Fruit fly (Drosophila melanogaster) whole organism, prepupa: ENCODE measurements around the gene CG4815.
A peak's percentile ranks its signal among the peaks of the same experiment; 100 is the strongest.

ENCODE experiments used
- CG11294 ChIP-seq: fragments of 200-800 bp; sonication (Bioruptor generic); IDR thresholded peaks from 2 replicates; pipeline ENCODE4 v1.3.6; 2022; ENCODE audit warnings: missing biosample characterization, missing genetic modification characterization
- CG11762 ChIP-seq: fragments of 200-800 bp; sonication (Bioruptor generic); optimal IDR thresholded peaks from 3 replicates; lab custom pipeline; 2016; ENCODE audit warnings: missing biosample characterization, missing genetic modification characterization; ENCODE audit not compliant: insufficient read depth
- CG15336 ChIP-seq: fragments of 200-800 bp; sonication (Bioruptor generic); IDR thresholded peaks from 2 replicates; pipeline ENCODE4 v1.3.6; 2022; ENCODE audit warnings: missing biosample characterization, missing genetic modification characterization
- CG3032 ChIP-seq: fragments of 200-800 bp; optimal IDR thresholded peaks from 2 replicates; lab custom pipeline; 2019; ENCODE audit warnings: missing biosample characterization, mild to moderate bottlenecking, missing genetic modification characterization, moderate library complexity
- CG31627 ChIP-seq: fragments of 200-800 bp; sonication (Bioruptor generic); optimal IDR thresholded peaks from 3 replicates; lab custom pipeline; 2016; ENCODE audit warnings: missing biosample characterization, missing genetic modification characterization
- CG34406 ChIP-seq: fragments of 200-800 bp; sonication (Bioruptor generic); optimal IDR thresholded peaks from 3 replicates; lab custom pipeline; 2016; ENCODE audit warnings: missing biosample characterization, missing genetic modification characterization
- CG3919 ChIP-seq: fragments of 200-800 bp; sonication (Bioruptor generic); optimal IDR thresholded peaks from 3 replicates; lab custom pipeline; 2016; ENCODE audit warnings: missing biosample characterization, missing genetic modification characterization
- CG6163 ChIP-seq: fragments of 200-800 bp; sonication (Bioruptor generic); IDR thresholded peaks from 3 replicates; pipeline ENCODE4 v1.3.6; 2022; ENCODE audit warnings: missing biosample characterization, missing genetic modification characterization
- CG6276 ChIP-seq: fragments of 200-800 bp; sonication (Bioruptor generic); optimal IDR thresholded peaks from 2 replicates; lab custom pipeline; 2017; ENCODE audit warnings: missing biosample characterization, mild to moderate bottlenecking, missing genetic modification characterization
- CG6792 ChIP-seq: fragments of 200-800 bp; sonication (Bioruptor generic); optimal IDR thresholded peaks from 3 replicates; lab custom pipeline; 2016; ENCODE audit warnings: missing biosample characterization, missing genetic modification characterization
- CG8119 ChIP-seq: fragments of 200-800 bp; sonication (Bioruptor generic); IDR thresholded peaks from 3 replicates; pipeline ENCODE4 v1.3.6; 2022; ENCODE audit warnings: missing biosample characterization, missing genetic modification characterization
- CG8632 ChIP-seq: fragments of 200-800 bp; sonication (Bioruptor generic); optimal IDR thresholded peaks from 3 replicates; lab custom pipeline; 2016; ENCODE audit warnings: missing biosample characterization, missing genetic modification characterization
- Eip75B ChIP-seq: fragments of 200-800 bp; sonication (Bioruptor generic); optimal IDR thresholded peaks from 3 replicates; lab custom pipeline; 2016; ENCODE audit warnings: missing biosample characterization, missing genetic modification characterization
- Eip78C ChIP-seq: fragments of 200-800 bp; sonication (Bioruptor generic); peaks from one replicate; lab custom pipeline; 2016; ENCODE audit warnings: missing biosample characterization, missing genetic modification characterization
- Ets21C ChIP-seq: fragments of 200-800 bp; sonication (Bioruptor generic); optimal IDR thresholded peaks from 3 replicates; lab custom pipeline; 2016; ENCODE audit warnings: missing biosample characterization, missing genetic modification characterization
- Ets96B ChIP-seq: fragments of 200-800 bp; optimal IDR thresholded peaks from 2 replicates; lab custom pipeline; 2019; ENCODE audit warnings: missing biosample characterization, mild to moderate bottlenecking, missing genetic modification characterization, moderate library complexity
- Gug ChIP-seq: fragments of 200-800 bp; sonication (Bioruptor generic); IDR thresholded peaks from 2 replicates; pipeline ENCODE4 v1.3.6; 2022; ENCODE audit warnings: missing biosample characterization, missing genetic modification characterization
- Hr38 ChIP-seq: sonication (Bioruptor generic); optimal IDR thresholded peaks from 2 replicates; lab custom pipeline; 2016; ENCODE audit warnings: missing biosample characterization, missing genetic modification characterization
- Lpt ChIP-seq: fragments of 200-800 bp; sonication (Bioruptor generic); optimal IDR thresholded peaks from 3 replicates; lab custom pipeline; 2016; ENCODE audit warnings: missing biosample characterization, missing genetic modification characterization
- Met ChIP-seq: fragments of 200-800 bp; sonication (Bioruptor generic); optimal IDR thresholded peaks from 3 replicates; lab custom pipeline; 2016; ENCODE audit warnings: missing biosample characterization, missing genetic modification characterization
- OdsH ChIP-seq: fragments of 200-800 bp; sonication (Bioruptor generic); optimal IDR thresholded peaks from 3 replicates; lab custom pipeline; 2016; ENCODE audit warnings: missing biosample characterization, missing genetic modification characterization
- Smox ChIP-seq: fragments of 200-800 bp; sonication (Bioruptor generic); optimal IDR thresholded peaks from 3 replicates; lab custom pipeline; 2016; ENCODE audit warnings: missing biosample characterization, missing genetic modification characterization
- Sox102F ChIP-seq: fragments of 200-800 bp; sonication (Bioruptor generic); optimal IDR thresholded peaks from 2 replicates; lab custom pipeline; 2016; ENCODE audit warnings: missing biosample characterization, mild to moderate bottlenecking, missing genetic modification characterization
- Sox14 ChIP-seq: fragments of 200-800 bp; sonication (Bioruptor generic); optimal IDR thresholded peaks from 3 replicates; lab custom pipeline; 2016; ENCODE audit warnings: missing biosample characterization, missing genetic modification characterization
- Sox15 ChIP-seq: fragments of 200-800 bp; sonication (Bioruptor generic); optimal IDR thresholded peaks from 3 replicates; lab custom pipeline; 2016; ENCODE audit warnings: missing biosample characterization, missing genetic modification characterization
- achi ChIP-seq: fragments of 200-800 bp; sonication (Bioruptor generic); optimal IDR thresholded peaks from 3 replicates; lab custom pipeline; 2016; ENCODE audit warnings: missing biosample characterization, missing genetic modification characterization
- acj6 ChIP-seq: fragments of 200-800 bp; sonication (Bioruptor generic); optimal IDR thresholded peaks from 3 replicates; lab custom pipeline; 2016; ENCODE audit warnings: missing biosample characterization, missing genetic modification characterization
- cyc ChIP-seq: fragments of 200-800 bp; sonication (Bioruptor generic); optimal IDR thresholded peaks from 3 replicates; lab custom pipeline; 2016; ENCODE audit warnings: missing biosample characterization, missing genetic modification characterization
- dsx ChIP-seq: fragments of 200-800 bp; optimal IDR thresholded peaks from 3 replicates; lab custom pipeline; 2019; ENCODE audit warnings: missing biosample characterization, mild to moderate bottlenecking, missing genetic modification characterization, moderate library complexity; ENCODE audit not compliant: poor library complexity, severe bottlenecking
- eg ChIP-seq: fragments of 200-800 bp; sonication (Bioruptor generic); IDR thresholded peaks from 3 replicates; pipeline ENCODE4 v1.3.6; 2022; ENCODE audit warnings: missing biosample characterization, missing genetic modification characterization
- fd59A ChIP-seq: fragments of 200-800 bp; sonication (Bioruptor generic); optimal IDR thresholded peaks from 2 replicates; lab custom pipeline; 2017; ENCODE audit warnings: missing biosample characterization, mild to moderate bottlenecking, missing genetic modification characterization, missing genetic modification reagents
- fd85E ChIP-seq: fragments of 200-800 bp; sonication (Bioruptor generic); optimal IDR thresholded peaks from 3 replicates; lab custom pipeline; 2016; ENCODE audit warnings: missing biosample characterization, missing genetic modification characterization
- fkh ChIP-seq: fragments of 200-800 bp; sonication (Bioruptor generic); optimal IDR thresholded peaks from 3 replicates; lab custom pipeline; 2017; ENCODE audit warnings: missing biosample characterization, mild to moderate bottlenecking, missing genetic modification characterization, moderate library complexity
- lz ChIP-seq: fragments of 200-800 bp; sonication (Bioruptor generic); optimal IDR thresholded peaks from 3 replicates; lab custom pipeline; 2016; ENCODE audit warnings: missing biosample characterization, missing genetic modification characterization
- pdm3 ChIP-seq: fragments of 200-800 bp; sonication (Bioruptor generic); optimal IDR thresholded peaks from 3 replicates; lab custom pipeline; 2016; ENCODE audit warnings: missing biosample characterization, missing genetic modification characterization
- salr ChIP-seq, 2 experiments: fragments of 200-800 bp; sonication (Bioruptor generic); optimal IDR thresholded peaks; 3 replicates each; lab custom pipeline; 2016 to 2018; ENCODE audit warnings: missing biosample characterization in 2 of 2, missing genetic modification characterization in 2 of 2, mild to moderate bottlenecking in 1 of 2
- svp ChIP-seq: fragments of 200-800 bp; sonication (Bioruptor generic); peaks from one replicate; lab custom pipeline; 2016; ENCODE audit warnings: missing biosample characterization, missing genetic modification characterization
- topi ChIP-seq: fragments of 200-800 bp; sonication (Bioruptor generic); optimal IDR thresholded peaks from 3 replicates; lab custom pipeline; 2016; ENCODE audit warnings: missing biosample characterization, missing genetic modification characterization
- vri ChIP-seq: fragments of 200-800 bp; sonication (Bioruptor generic); optimal IDR thresholded peaks from 3 replicates; lab custom pipeline; 2016; ENCODE audit warnings: missing biosample characterization, mild to moderate bottlenecking, missing genetic modification characterization

Gene CG4815

DNA sequence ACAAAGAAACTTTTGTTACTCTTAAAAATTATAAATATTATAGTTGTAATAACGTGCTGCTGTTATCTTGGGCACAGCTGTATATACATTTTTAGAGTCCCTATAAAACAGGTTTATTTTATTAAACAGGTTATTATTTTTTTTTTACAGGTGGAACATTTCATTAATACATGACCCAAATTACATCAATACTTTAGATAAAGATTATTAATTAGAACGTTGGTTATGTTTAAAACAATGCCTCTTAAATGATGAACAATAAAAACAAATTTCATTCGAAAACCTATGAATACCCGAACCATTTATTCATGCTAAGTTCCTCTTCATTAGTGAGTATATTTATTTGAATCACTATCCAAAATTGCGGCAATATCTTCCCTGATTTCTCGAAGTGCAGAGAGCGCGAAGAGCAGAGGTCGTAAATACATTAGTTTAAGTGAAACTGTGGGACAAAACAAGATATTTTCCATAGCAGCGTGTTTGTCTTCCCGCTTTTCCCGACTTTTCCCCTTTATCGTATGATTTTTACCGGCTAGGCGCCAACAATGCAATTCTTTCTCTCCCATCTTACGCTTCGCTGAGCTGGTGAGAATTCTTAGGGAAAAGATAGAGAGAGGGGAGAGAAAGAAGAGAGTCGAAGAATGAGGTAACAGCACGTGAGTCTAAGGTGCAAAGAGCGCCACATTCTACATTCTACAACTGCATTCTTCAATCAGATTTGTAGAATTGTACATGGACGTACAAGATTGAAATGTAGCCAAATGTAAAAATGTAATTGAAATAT, 1.7 kb downstream of the CG4815 start (continued):
- TF ChIP-seq Sox14 (GFP tag; lab: Kevin White, UChicago) = peak; percentile 44
- TF ChIP-seq svp (GFP tag; lab: Kevin White, UChicago) = peak; percentile 79
- TF ChIP-seq dsx (GFP tag; lab: Kevin White, UChicago) = no peak
- TF ChIP-seq fd59A = no peak
- peak; percentile 53; the same call in 2 of the 3 replicates for TF ChIP-seq CG8119 (GFP tag; lab: Robert Waterston, UW)
- peak; percentile 11 for TF ChIP-seq pdm3 (GFP tag; lab: Kevin White, UChicago)
- TF ChIP-seq CG6163 (GFP tag; lab: Robert Waterston, UW) = peak; percentile 69
- TF ChIP-seq CG3032 (tag; lab: Kevin White, UChicago) = no peak
- TF ChIP-seq Ets21C (GFP tag; lab: Kevin White, UChicago) = no peak

DNA sequence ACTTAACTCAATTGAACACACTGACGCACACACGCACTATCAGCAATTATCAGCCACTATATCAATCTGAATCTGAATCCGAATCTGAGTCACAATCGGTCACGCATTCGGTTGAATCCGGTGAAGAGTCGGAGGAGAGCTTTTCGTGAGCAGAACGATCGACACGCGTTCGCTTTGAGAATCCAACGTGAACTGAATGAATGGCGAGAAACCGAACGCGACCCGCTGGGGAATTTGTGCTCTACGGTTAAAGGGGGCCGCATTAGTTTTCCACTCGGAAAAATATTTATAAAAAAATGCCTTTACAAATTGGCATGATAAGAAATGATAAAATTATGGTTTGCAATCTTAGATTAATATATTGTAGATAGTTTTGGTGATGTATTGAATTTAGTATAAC, 2.4 kb downstream of the CG4815 start, which contains the start of gene betaTub97EF:
Gene betaTub97EF, minus strand, starts transcription at position 196 of the 400 bp plus-strand sequence.
- TF ChIP-seq salr (GFP tag; optimal IDR thresholded peaks at IDR 0.05; lab: Kevin White, UChicago) (no peak), Ets21C (GFP tag; lab: Kevin White, UChicago) (no peak), CG15336 (no peak), Sox14 (GFP tag; lab: Kevin White, UChicago) (no peak), fkh (GFP tag; lab: Kevin White, UChicago) (no peak), cyc (GFP tag; lab: Kevin White, UChicago) (no peak), CG6163 (GFP tag; lab: Robert Waterston, UW) (peak; percentile 36; the same call in 1 of the 3 replicates), Met (no peak), Smox (GFP tag; lab: Kevin White, UChicago) (no peak), Lpt (no peak), CG6276 (GFP tag; lab: Kevin White, UChicago) (no peak), achi (GFP tag; lab: Kevin White, UChicago) (no peak), Sox102F (GFP tag; lab: Kevin White, UChicago) (no peak), eg (GFP tag; lab: Robert Waterston, UW) (peak; percentile 45; the same call in 2 of the 3 replicates), acj6 (GFP tag; lab: Kevin White, UChicago) (no peak), CG11762 (GFP tag; lab: Kevin White, UChicago) (no peak), dsx (GFP tag; lab: Kevin White, UChicago) (no peak), CG3919 (GFP tag; lab: Kevin White, UChicago) (no peak), lz (no peak), Hr38 (GFP tag; lab: Kevin White, UChicago) (no peak), Ets96B (tag; lab: Kevin White, UChicago) (no peak), CG6792 (GFP tag; lab: Kevin White, UChicago) (no peak), CG8119 (GFP tag; lab: Robert Waterston, UW) (no peak), Sox15 (GFP tag; lab: Kevin White, UChicago) (no peak), pdm3 (GFP tag; lab: Kevin White, UChicago) (peak; percentile 16), topi (GFP tag; lab: Kevin White, UChicago) (no peak), OdsH (GFP tag; lab: Kevin White, UChicago) (no peak), Eip78C (peak; percentile 69), CG34406 (GFP tag; lab: Kevin White, UChicago) (no peak), vri (GFP tag; lab: Kevin White, UChicago) (no peak), Gug (GFP tag; lab: Robert Waterston, UW) (peak; percentile 42), fd85E (no peak), CG11294 (GFP tag; lab: Robert Waterston, UW) (peak; percentile 60), CG31627 (GFP tag; lab: Kevin White, UChicago) (no peak), Eip75B (GFP tag; lab: Kevin White, UChicago) (no peak), CG8632 (GFP tag; lab: Kevin White, UChicago) (no peak)
